Fruit fly (Drosophila melanogaster): ENCODE results near the gene Mgat4b.

The Mgat4b gene

dm6 chr3L:14759984-14760626 lies 9.0 kb downstream of the Mgat4b start:
- TF ChIP-seq psq (optimal IDR thresholded peaks at IDR 0.05) = no peak
- no peak for TF ChIP-seq ttk (optimal IDR thresholded peaks at IDR 0.05)
- TF ChIP-seq Sin3A (optimal IDR thresholded peaks at IDR 0.05) = no peak
- no peak for TF ChIP-seq Myc (optimal IDR thresholded peaks at IDR 0.05)
- no peak for TF ChIP-seq h (optimal IDR thresholded peaks at IDR 0.05)
- TF ChIP-seq insv (optimal IDR thresholded peaks at IDR 0.05) = no peak

- TF ChIP-seq h (optimal IDR thresholded peaks at IDR 0.05) (no peak), insv (optimal IDR thresholded peaks at IDR 0.05) (no peak), ttk (optimal IDR thresholded peaks at IDR 0.05) (no peak), psq (optimal IDR thresholded peaks at IDR 0.05) (no peak), Sin3A (optimal IDR thresholded peaks at IDR 0.05) (no peak), Myc (optimal IDR thresholded peaks at IDR 0.05) (no peak)
These were observed 9.8 kb downstream of the Mgat4b start for dm6 chr3L:14759097-14759795.

- TF ChIP-seq Sin3A (optimal IDR thresholded peaks at IDR 0.05) = no peak
- no peak for TF ChIP-seq h (optimal IDR thresholded peaks at IDR 0.05)
- TF ChIP-seq insv (optimal IDR thresholded peaks at IDR 0.05) = no peak
- TF ChIP-seq psq (optimal IDR thresholded peaks at IDR 0.05) = no peak
- TF ChIP-seq Myc (optimal IDR thresholded peaks at IDR 0.05) = no peak
- TF ChIP-seq ttk (optimal IDR thresholded peaks at IDR 0.05) = no peak
These were observed 10.4 kb downstream of the Mgat4b start for dm6 chr3L:14758730-14759096.

- TF ChIP-seq psq (optimal IDR thresholded peaks at IDR 0.05) (no peak), Myc (optimal IDR thresholded peaks at IDR 0.05) (no peak), ttk (optimal IDR thresholded peaks at IDR 0.05) (no peak), insv (optimal IDR thresholded peaks at IDR 0.05) (no peak), Sin3A (optimal IDR thresholded peaks at IDR 0.05) (no peak), h (optimal IDR thresholded peaks at IDR 0.05) (no peak)
These were observed 11.4 kb downstream of the Mgat4b start, which contains the start of gene CG42507 for dm6 chr3L:14757464-14758384. CG42507 (minus strand) TSS chr3L:14757962.

- no peak for TF ChIP-seq Sin3A (optimal IDR thresholded peaks at IDR 0.05)
- TF ChIP-seq insv (optimal IDR thresholded peaks at IDR 0.05) = no peak
- TF ChIP-seq psq (optimal IDR thresholded peaks at IDR 0.05) = no peak
- no peak for TF ChIP-seq Myc (optimal IDR thresholded peaks at IDR 0.05)
- TF ChIP-seq h (optimal IDR thresholded peaks at IDR 0.05) = no peak
- TF ChIP-seq ttk (optimal IDR thresholded peaks at IDR 0.05) = no peak
These were observed 12.2 kb downstream of the Mgat4b start for dm6 chr3L:14756724-14757463.

- no peak for TF ChIP-seq h (optimal IDR thresholded peaks at IDR 0.05)
- no peak for TF ChIP-seq insv (optimal IDR thresholded peaks at IDR 0.05)
These were observed 12.9 kb downstream of the Mgat4b start for dm6 chr3L:14755951-14756723.

dm6 chr3L:14755046-14755643 lies 13.9 kb downstream of the Mgat4b start:
- TF ChIP-seq ttk (optimal IDR thresholded peaks at IDR 0.05) = no peak
- TF ChIP-seq h (optimal IDR thresholded peaks at IDR 0.05) = no peak
- no peak for TF ChIP-seq Sin3A (optimal IDR thresholded peaks at IDR 0.05)
- TF ChIP-seq insv (optimal IDR thresholded peaks at IDR 0.05) = no peak
- no peak for TF ChIP-seq Myc (optimal IDR thresholded peaks at IDR 0.05)
- no peak for TF ChIP-seq psq (optimal IDR thresholded peaks at IDR 0.05)

- TF ChIP-seq Sin3A (optimal IDR thresholded peaks at IDR 0.05) (no peak), insv (optimal IDR thresholded peaks at IDR 0.05) (no peak), h (optimal IDR thresholded peaks at IDR 0.05) (no peak), psq (optimal IDR thresholded peaks at IDR 0.05) (no peak), Myc (optimal IDR thresholded peaks at IDR 0.05) (no peak), ttk (optimal IDR thresholded peaks at IDR 0.05) (no peak)
These were observed 16.3 kb downstream of the Mgat4b start for dm6 chr3L:14752816-14753215.

- no peak for TF ChIP-seq ttk (optimal IDR thresholded peaks at IDR 0.05)
- TF ChIP-seq psq (optimal IDR thresholded peaks at IDR 0.05) = no peak
- no peak for TF ChIP-seq insv (optimal IDR thresholded peaks at IDR 0.05)
- no peak for TF ChIP-seq Myc (optimal IDR thresholded peaks at IDR 0.05)
- no peak for TF ChIP-seq Sin3A (optimal IDR thresholded peaks at IDR 0.05)
- TF ChIP-seq h (optimal IDR thresholded peaks at IDR 0.05) = no peak
These were observed 17.9 kb downstream of the Mgat4b start for dm6 chr3L:14751056-14751671.

- no peak for TF ChIP-seq insv (optimal IDR thresholded peaks at IDR 0.05)
- TF ChIP-seq Myc (optimal IDR thresholded peaks at IDR 0.05) = no peak
- no peak for TF ChIP-seq Sin3A (optimal IDR thresholded peaks at IDR 0.05)
- no peak for TF ChIP-seq psq (optimal IDR thresholded peaks at IDR 0.05)
- TF ChIP-seq ttk (optimal IDR thresholded peaks at IDR 0.05) = no peak
- no peak for TF ChIP-seq h (optimal IDR thresholded peaks at IDR 0.05)
These were observed 25.9 kb downstream of the Mgat4b start for dm6 chr3L:14743106-14743692.

Data from Kc167 (cell line).